Worm (Caenorhabditis elegans) whole organism, L1 larva: ENCODE results near the gene sru-11.

Source experiments
- dpl-1 ChIP-seq, 3 experiments: fragments of 150-350 bp in 2 of 3; sonication (generic microtip) in 1 of 3; optimal IDR thresholded peaks; 2 replicates each; lab custom pipeline; 2014 to 2017; ENCODE audit warnings: missing biosample characterization in 3 of 3, missing genetic modification characterization in 3 of 3, missing genetic modification reagents in 3 of 3
- egl-13 ChIP-seq: sonication (generic microtip); optimal IDR thresholded peaks from 2 replicates; lab custom pipeline; 2016; ENCODE audit warnings: missing genotype, missing genetic modification reagents, missing genetic modification characterization, missing compliant biosample characterization
- mdl-1 ChIP-seq, 2 experiments: fragments of 150-350 bp; optimal IDR thresholded peaks; 2 replicates each; lab custom pipeline; 2014 to 2017; ENCODE audit warnings: missing biosample characterization in 2 of 2, missing genetic modification characterization in 2 of 2, inconsistent platforms in 1 of 2
- nhr-71 ChIP-seq: sonication (generic microtip); optimal IDR thresholded peaks from 2 replicates; lab custom pipeline; 2016; ENCODE audit warnings: mild to moderate bottlenecking, missing genetic modification characterization, moderate library complexity, missing compliant biosample characterization
- xbp-1 ChIP-seq: sonication (generic microtip); optimal IDR thresholded peaks from 2 replicates; lab custom pipeline; 2016; ENCODE audit warnings: missing genetic modification characterization, missing compliant biosample characterization
- zag-1 ChIP-seq: fragments of 150-350 bp; optimal IDR thresholded peaks from 2 replicates; lab custom pipeline; 2014; ENCODE audit warnings: missing biosample characterization, missing genetic modification characterization
- ztf-11 ChIP-seq, 2 experiments: sonication (generic microtip); optimal IDR thresholded peaks; 2 replicates each; lab custom pipeline; 2016 to 2017; ENCODE audit warnings: missing genetic modification characterization in 2 of 2, missing biosample characterization in 1 of 2, missing compliant biosample characterization in 1 of 2
- ztf-4 ChIP-seq: fragments of 150-350 bp; optimal IDR thresholded peaks from 2 replicates; lab custom pipeline; 2014; ENCODE audit warnings: missing biosample characterization, missing genetic modification characterization

- TF ChIP-seq nhr-71 (tag; lab: Kevin White, UChicago) = no peak
- no peak for TF ChIP-seq ztf-11 (tag; optimal IDR thresholded peaks at IDR 0.05; lab: Kevin White, UChicago)
- TF ChIP-seq mdl-1 (tag; optimal IDR thresholded peaks at IDR 0.05; lab: Kevin White, UChicago) = no peak
- TF ChIP-seq zag-1 (tag; lab: Kevin White, UChicago) = no peak
- no peak for TF ChIP-seq xbp-1 (tag; lab: Kevin White, UChicago)
- no peak for TF ChIP-seq dpl-1 (GFP tag; optimal IDR thresholded peaks at IDR 0.05; lab: Kevin White, UChicago)
- TF ChIP-seq ztf-4 (tag; lab: Kevin White, UChicago) = no peak
- TF ChIP-seq egl-13 (tag; lab: Kevin White, UChicago) = no peak
Observed at ce11 chrIV:13601428-13601827, 16.7 kb downstream of the sru-11 start.
